Fruit fly (Drosophila melanogaster) Kc167 (cell line): ENCODE results near the gene CG14662.

Experiments used
- h ChIP-seq: fragments of >200 bp; optimal IDR thresholded peaks from 3 replicates; lab custom pipeline; 2018; ENCODE audit warnings: missing external identifiers
- insv ChIP-seq: fragments of >200 bp; optimal IDR thresholded peaks from 3 replicates; lab custom pipeline; 2018; ENCODE audit warnings: missing external identifiers

- TF ChIP-seq h (no peak), insv (lab: Kevin White, UChicago) (no peak)
These were observed 34.7 kb upstream of the CG14662 start for dm6 chr3R:5018512-5019275.
